Worm (Caenorhabditis elegans): Measurements from ENCODE around the gene ppm-2.

ppm-2 gene

ce11 chrIII:4656415-4656814 lies 6.1 kb downstream of the ppm-2 start (continued):
- no peak for TF ChIP-seq B0019.2 (GFP tag; conservative IDR thresholded peaks at IDR 0.05)
- peak; percentile 57 for TF ChIP-seq K12H6.12 (tag; optimal IDR thresholded peaks at IDR 0.05)
- TF ChIP-seq ekl-4 (GFP tag; IDR thresholded peaks at IDR 0.05) = 0 out of 2 replicates have a peak, but pooled peaks have one; percentile 25
- peak; percentile 16; the same call in 1 of the 2 replicates for TF ChIP-seq mcd-1 (GFP tag; IDR thresholded peaks at IDR 0.05)
- no peak for TF ChIP-seq ztf-26 (tag; optimal IDR thresholded peaks at IDR 0.05)
- no peak for TF ChIP-seq C17E4.6 (GFP tag; IDR thresholded peaks at IDR 0.05)
- TF ChIP-seq dpl-1 (GFP tag; optimal IDR thresholded peaks at IDR 0.05) = no peak

ce11 chrIII:4657386-4657785 lies 7.1 kb downstream of the ppm-2 start:
- no peak for TF ChIP-seq unc-62 (GFP tag; optimal IDR thresholded peaks at IDR 0.05)
- TF ChIP-seq lin-35 (GFP tag; optimal IDR thresholded peaks at IDR 0.05) = no peak
- TF ChIP-seq egl-44 (GFP tag; IDR thresholded peaks at IDR 0.05) = no peak
- no peak for TF ChIP-seq Y53F4B.3 (GFP tag; IDR thresholded peaks at IDR 0.05)
- no peak for TF ChIP-seq ztf-3 (GFP tag; optimal IDR thresholded peaks at IDR 0.05)
- no peak for TF ChIP-seq attf-3 (GFP tag; conservative IDR thresholded peaks at IDR 0.05)
- no peak for TF ChIP-seq madf-8 (GFP tag; conservative IDR thresholded peaks at IDR 0.05)
- TF ChIP-seq unc-130 (GFP tag; optimal IDR thresholded peaks at IDR 0.05) = no peak
- TF ChIP-seq ztf-6 (GFP tag; IDR thresholded peaks at IDR 0.05) = no peak
- no peak for TF ChIP-seq B0035.1 (tag; optimal IDR thresholded peaks at IDR 0.05)

DNA sequence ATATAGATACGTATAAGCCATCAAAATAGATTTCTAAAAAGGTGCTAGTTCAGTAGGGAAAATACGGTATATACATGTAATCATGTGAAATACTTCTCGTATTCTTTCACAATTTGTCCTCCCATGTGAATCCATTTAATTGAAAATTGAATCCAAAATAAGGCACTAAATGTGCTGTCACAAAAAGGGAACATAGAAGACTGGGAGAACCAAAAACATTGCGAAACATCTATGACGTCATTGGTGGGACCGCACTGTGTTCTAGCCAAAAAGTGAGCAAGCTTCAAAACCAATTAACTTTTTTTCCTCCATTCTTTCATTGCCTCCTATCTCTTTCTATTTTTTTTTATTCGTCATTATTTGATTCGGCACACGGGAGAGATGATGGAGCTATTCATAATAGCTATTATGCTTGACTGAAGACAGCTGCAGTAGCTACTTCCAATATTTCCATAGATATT lies 8.1 kb downstream of the ppm-2 start, which contains the start of gene cdka-1:
cdka-1 (plus strand) TSS at position 411 of the 461 bp plus-strand sequence.
- no peak for TF ChIP-seq F57A8.1 (GFP tag; optimal IDR thresholded peaks at IDR 0.05)
- TF ChIP-seq atf-7 (tag; optimal IDR thresholded peaks at IDR 0.05) = peak; percentile 47
- TF ChIP-seq ZK185.1 (tag; optimal IDR thresholded peaks at IDR 0.05; ENCODE audit: poor library complexity, severe bottlenecking) = no peak
- TF ChIP-seq T26A5.8 (tag; optimal IDR thresholded peaks at IDR 0.05) = no peak
- no peak for TF ChIP-seq cebp-1 (GFP tag; IDR thresholded peaks at IDR 0.05)
- TF ChIP-seq cebp-1 (tag; optimal IDR thresholded peaks at IDR 0.05) = peak; percentile 86
- TF ChIP-seq chd-7 (tag; optimal IDR thresholded peaks at IDR 0.05) = no peak
- no peak for TF ChIP-seq madf-10 (tag; optimal IDR thresholded peaks at IDR 0.05)
- TF ChIP-seq D2030.7 (GFP tag; IDR thresholded peaks at IDR 0.05) = no peak
- no peak for TF ChIP-seq F52B5.7 (tag; optimal IDR thresholded peaks at IDR 0.05)
- TF ChIP-seq B0261.1 (tag; optimal IDR thresholded peaks at IDR 0.05) = no peak
- TF ChIP-seq athp-1 (tag; optimal IDR thresholded peaks at IDR 0.05) = no peak
- TF ChIP-seq rcor-1 (GFP tag; IDR thresholded peaks at IDR 0.05) = no peak
- no peak for TF ChIP-seq F37B4.10 (GFP tag; IDR thresholded peaks at IDR 0.05)
- no peak for TF ChIP-seq efl-1 (GFP tag; optimal IDR thresholded peaks at IDR 0.05)
- TF ChIP-seq ceh-100 (GFP tag; IDR thresholded peaks at IDR 0.05) = no peak
- TF ChIP-seq lin-35 (GFP tag; optimal IDR thresholded peaks at IDR 0.05) = peak in 1 of 3 experiments; percentile 45
- no peak for TF ChIP-seq egrh-3 (GFP tag; IDR thresholded peaks at IDR 0.05)
- no peak for TF ChIP-seq F57C9.4 (tag; optimal IDR thresholded peaks at IDR 0.05)
- no peak for TF ChIP-seq zfh-2 (GFP tag; conservative IDR thresholded peaks at IDR 0.05)
- no peak for TF ChIP-seq sdz-38 (tag; optimal IDR thresholded peaks at IDR 0.05)
- TF ChIP-seq K12H6.12 (tag; optimal IDR thresholded peaks at IDR 0.05) = peak; percentile 60
- no peak for TF ChIP-seq tbx-9 (tag; optimal IDR thresholded peaks at IDR 0.05; ENCODE audit: borderline replicate concordance)
- TF ChIP-seq ztf-22 (GFP tag; optimal IDR thresholded peaks at IDR 0.05) = no peak
- TF ChIP-seq sptf-2 (GFP tag; optimal IDR thresholded peaks at IDR 0.05) = no peak
- TF ChIP-seq ceh-91 (GFP tag; IDR thresholded peaks at IDR 0.05) = no peak
- no peak for TF ChIP-seq ztf-26 (tag; optimal IDR thresholded peaks at IDR 0.05)
- TF ChIP-seq C17E4.6 (GFP tag; IDR thresholded peaks at IDR 0.05) = no peak
- no peak for TF ChIP-seq egl-44 (GFP tag; IDR thresholded peaks at IDR 0.05)
